Fruit fly (Drosophila melanogaster): ENCODE measurements around the gene Mur29B.

Gene Mur29B

dm6 chr2L:8382646-8383045 is 30.7 kb downstream of the Mur29B start, which contains the start of the genes CG13392 and Rcd4 (continued):
- TF ChIP-seq klu (GFP tag; IDR thresholded peaks at IDR 0.05) = peak; percentile 43; the same call in 1 of the 2 replicates
- TF ChIP-seq jumu (GFP tag; optimal IDR thresholded peaks at IDR 0.05) = peak; percentile 73
- peak; percentile 55 for TF ChIP-seq emc (GFP tag; optimal IDR thresholded peaks at IDR 0.05)
- TF ChIP-seq CG7987 (GFP tag; optimal IDR thresholded peaks at IDR 0.05) = peak; percentile 71
- no peak for TF ChIP-seq stc (GFP tag; IDR thresholded peaks at IDR 0.05)
- 0 out of 2 replicates have a peak, but pooled peaks have one; percentile 13 for TF ChIP-seq gsb (GFP tag; IDR thresholded peaks at IDR 0.05)
- TF ChIP-seq CG32532 (GFP tag; IDR thresholded peaks at IDR 0.05) = peak; percentile 79
- TF ChIP-seq crol (GFP tag; IDR thresholded peaks at IDR 0.05) = no peak
- TF ChIP-seq nerfin-2 (GFP tag; IDR thresholded peaks at IDR 0.05; ENCODE audit: partially characterized antibody) = peak; percentile 58; the same call in 1 of the 2 replicates
- TF ChIP-seq otp (GFP tag; IDR thresholded peaks at IDR 0.05) = peak; percentile 50; the same call in 2 of the 3 replicates
- TF ChIP-seq CG5953 (GFP tag; IDR thresholded peaks at IDR 0.05) = no peak
- TF ChIP-seq bbx (GFP tag; IDR thresholded peaks at IDR 0.05; ENCODE audit: partially characterized antibody) = peak; percentile 79
- peak; percentile 49 for TF ChIP-seq CG1792 (GFP tag; optimal IDR thresholded peaks at IDR 0.05)
- TF ChIP-seq kay (GFP tag; optimal IDR thresholded peaks at IDR 0.05) = peak; percentile 4
- peak; percentile 83 for TF ChIP-seq CG4707 (GFP tag; optimal IDR thresholded peaks at IDR 0.05)
- 0 out of 2 replicates have a peak, but pooled peaks have one; percentile 6 for TF ChIP-seq esg (GFP tag; conservative IDR thresholded peaks at IDR 0.05)
- peak; percentile 60 for TF ChIP-seq CG17186 (GFP tag; optimal IDR thresholded peaks at IDR 0.05)
- peak; percentile 38 for TF ChIP-seq Ada2b (GFP tag; IDR thresholded peaks at IDR 0.05)
- no peak for TF ChIP-seq TFAM (GFP tag; optimal IDR thresholded peaks at IDR 0.05)
- TF ChIP-seq CG11723 (GFP tag; optimal IDR thresholded peaks at IDR 0.05) = peak; percentile 3
- peak; percentile 63 for TF ChIP-seq CG8388 (GFP tag; optimal IDR thresholded peaks at IDR 0.05)
- peak; percentile 41 for TF ChIP-seq CG12299 (tag; optimal IDR thresholded peaks at IDR 0.05)
- peak; percentile 75 for TF ChIP-seq Fer1 (GFP tag; optimal IDR thresholded peaks at IDR 0.05)
- peak; percentile 73 to 82 for TF ChIP-seq Pdp1 (GFP tag; optimal IDR thresholded peaks at IDR 0.05)
- TF ChIP-seq CG17361 (GFP tag; IDR thresholded peaks at IDR 0.05) = peak; percentile 28; the same call in 1 of the 3 replicates
- peak; percentile 77 for TF ChIP-seq sd (tag; optimal IDR thresholded peaks at IDR 0.05)
- no peak for TF ChIP-seq pan (optimal IDR thresholded peaks at IDR 0.05)
- peak in 1 of 2 experiments; percentile 58 for TF ChIP-seq pan (GFP tag; optimal IDR thresholded peaks at IDR 0.05 in 1 of 2, IDR thresholded peaks at IDR 0.05 in 1 of 2)
- peak; percentile 63; the same call in 2 of the 4 replicates for TF ChIP-seq Dll (GFP tag; IDR thresholded peaks at IDR 0.05; ENCODE audit: partially characterized antibody)
- TF ChIP-seq tio (GFP tag; optimal IDR thresholded peaks at IDR 0.05) = no peak
- 0 out of 2 replicates have a peak, but pooled peaks have one; percentile 12 for TF ChIP-seq CG7372 (GFP tag; IDR thresholded peaks at IDR 0.05)
- TF ChIP-seq lbe (GFP tag; optimal IDR thresholded peaks at IDR 0.05) = peak; percentile 84
- peak; percentile 68 for TF ChIP-seq vfl (GFP tag; optimal IDR thresholded peaks at IDR 0.05)
- no peak for TF ChIP-seq Lpt (GFP tag; optimal IDR thresholded peaks at IDR 0.05)
- peak; percentile 10 for TF ChIP-seq slou (GFP tag; optimal IDR thresholded peaks at IDR 0.05)
- TF ChIP-seq CG18619 (GFP tag; optimal IDR thresholded peaks at IDR 0.05) = peak; percentile 36
- peak; percentile 19 for TF ChIP-seq CG1233 (GFP tag; optimal IDR thresholded peaks at IDR 0.05)
- no peak for TF ChIP-seq Mes4 (GFP tag; optimal IDR thresholded peaks at IDR 0.05)
- TF ChIP-seq CG17385 (GFP tag; optimal IDR thresholded peaks at IDR 0.05) = peak; percentile 65
- peak; percentile 61; the same call in 1 of the 2 replicates for TF ChIP-seq CG11085 (GFP tag; IDR thresholded peaks at IDR 0.05)
- peak; percentile 35; the same call in 1 of the 3 replicates for TF ChIP-seq HLH4C (GFP tag; IDR thresholded peaks at IDR 0.05; ENCODE audit: partially characterized antibody)
- peak; percentile 23 for TF ChIP-seq CG17802 (tag; optimal IDR thresholded peaks at IDR 0.05)
- no peak for TF ChIP-seq Spps (tag; optimal IDR thresholded peaks at IDR 0.05)
- TF ChIP-seq CG4820 (GFP tag; optimal IDR thresholded peaks at IDR 0.05) = peak; percentile 46
- peak; percentile 11 for TF ChIP-seq CG8089 (GFP tag; optimal IDR thresholded peaks at IDR 0.05)
- TF ChIP-seq CG7271 (tag; optimal IDR thresholded peaks at IDR 0.05) = peak; percentile 70
- TF ChIP-seq row (GFP tag; IDR thresholded peaks at IDR 0.05) = peak; percentile 66
- TF ChIP-seq CG6791 (GFP tag; IDR thresholded peaks at IDR 0.05; ENCODE audit: partially characterized antibody) = peak; percentile 73
- TF ChIP-seq CG17612 (GFP tag; IDR thresholded peaks at IDR 0.05) = no peak
- TF ChIP-seq ash1 (GFP tag; optimal IDR thresholded peaks at IDR 0.05) = peak; percentile 15
